Fruit fly (Drosophila melanogaster) whole organism, prepupa: ENCODE measurements around the gene ETHR.
A peak's percentile ranks its signal among the peaks of the same experiment; 100 is the strongest.

Source experiments
- CG10631 ChIP-seq: fragments of 200-800 bp; sonication (Bioruptor generic); optimal IDR thresholded peaks from 2 replicates; lab custom pipeline; 2016; ENCODE audit warnings: missing biosample characterization, missing genetic modification characterization
- CG11294 ChIP-seq: fragments of 200-800 bp; sonication (Bioruptor generic); IDR thresholded peaks from 2 replicates; pipeline ENCODE4 v1.3.6; 2022; ENCODE audit warnings: missing biosample characterization, missing genetic modification characterization
- CG11762 ChIP-seq: fragments of 200-800 bp; sonication (Bioruptor generic); optimal IDR thresholded peaks from 3 replicates; lab custom pipeline; 2016; ENCODE audit warnings: missing biosample characterization, missing genetic modification characterization; ENCODE audit not compliant: insufficient read depth
- CG15336 ChIP-seq: fragments of 200-800 bp; sonication (Bioruptor generic); IDR thresholded peaks from 2 replicates; pipeline ENCODE4 v1.3.6; 2022; ENCODE audit warnings: missing biosample characterization, missing genetic modification characterization
- CG1621 ChIP-seq: fragments of 200-800 bp; sonication (Bioruptor generic); optimal IDR thresholded peaks from 3 replicates; lab custom pipeline; 2018; ENCODE audit warnings: missing biosample characterization, mild to moderate bottlenecking, missing genetic modification characterization
- CG16779 ChIP-seq: fragments of 200-800 bp; sonication (Bioruptor generic); optimal IDR thresholded peaks from 3 replicates; lab custom pipeline; 2017; ENCODE audit warnings: missing biosample characterization, mild to moderate bottlenecking, missing genetic modification characterization
- CG3032 ChIP-seq: fragments of 200-800 bp; optimal IDR thresholded peaks from 2 replicates; lab custom pipeline; 2019; ENCODE audit warnings: missing biosample characterization, mild to moderate bottlenecking, missing genetic modification characterization, moderate library complexity
- CG31627 ChIP-seq: fragments of 200-800 bp; sonication (Bioruptor generic); optimal IDR thresholded peaks from 3 replicates; lab custom pipeline; 2016; ENCODE audit warnings: missing biosample characterization, missing genetic modification characterization
- CG32006 ChIP-seq: fragments of 200-800 bp; sonication (Bioruptor generic); optimal IDR thresholded peaks from 3 replicates; lab custom pipeline; 2017; ENCODE audit warnings: missing biosample characterization, mild to moderate bottlenecking, missing genetic modification characterization
- CG6163 ChIP-seq: fragments of 200-800 bp; sonication (Bioruptor generic); IDR thresholded peaks from 3 replicates; pipeline ENCODE4 v1.3.6; 2022; ENCODE audit warnings: missing biosample characterization, missing genetic modification characterization
- CG6854 ChIP-seq: fragments of 200-800 bp; sonication (Bioruptor generic); optimal IDR thresholded peaks from 2 replicates; lab custom pipeline; 2017; ENCODE audit warnings: missing biosample characterization, mild to moderate bottlenecking, missing genetic modification characterization
- CG8119 ChIP-seq: fragments of 200-800 bp; sonication (Bioruptor generic); IDR thresholded peaks from 3 replicates; pipeline ENCODE4 v1.3.6; 2022; ENCODE audit warnings: missing biosample characterization, missing genetic modification characterization
- CG8319 ChIP-seq: fragments of 200-800 bp; sonication (Bioruptor generic); optimal IDR thresholded peaks from 3 replicates; lab custom pipeline; 2016; ENCODE audit warnings: missing biosample characterization, missing genetic modification characterization
- CG8632 ChIP-seq: fragments of 200-800 bp; sonication (Bioruptor generic); optimal IDR thresholded peaks from 3 replicates; lab custom pipeline; 2016; ENCODE audit warnings: missing biosample characterization, missing genetic modification characterization
- CG9139 ChIP-seq: fragments of 200-800 bp; sonication (Bioruptor generic); optimal IDR thresholded peaks from 3 replicates; lab custom pipeline; 2017; ENCODE audit warnings: missing biosample characterization, mild to moderate bottlenecking, missing genetic modification characterization
- Eip75B ChIP-seq: fragments of 200-800 bp; sonication (Bioruptor generic); optimal IDR thresholded peaks from 3 replicates; lab custom pipeline; 2016; ENCODE audit warnings: missing biosample characterization, missing genetic modification characterization
- Eip78C ChIP-seq: fragments of 200-800 bp; sonication (Bioruptor generic); peaks from one replicate; lab custom pipeline; 2016; ENCODE audit warnings: missing biosample characterization, missing genetic modification characterization
- Eip93F ChIP-seq: fragments of 200-800 bp; sonication (Bioruptor generic); optimal IDR thresholded peaks from 2 replicates; lab custom pipeline; 2016; ENCODE audit warnings: missing biosample characterization, mild to moderate bottlenecking, missing genetic modification characterization
- Ets21C ChIP-seq: fragments of 200-800 bp; sonication (Bioruptor generic); optimal IDR thresholded peaks from 3 replicates; lab custom pipeline; 2016; ENCODE audit warnings: missing biosample characterization, missing genetic modification characterization
- Gug ChIP-seq: fragments of 200-800 bp; sonication (Bioruptor generic); IDR thresholded peaks from 2 replicates; pipeline ENCODE4 v1.3.6; 2022; ENCODE audit warnings: missing biosample characterization, missing genetic modification characterization
- Hr39 ChIP-seq: fragments of 200-800 bp; sonication (Bioruptor generic); optimal IDR thresholded peaks from 2 replicates; lab custom pipeline; 2016; ENCODE audit warnings: missing biosample characterization, missing genetic modification characterization
- Lpt ChIP-seq: fragments of 200-800 bp; sonication (Bioruptor generic); optimal IDR thresholded peaks from 3 replicates; lab custom pipeline; 2016; ENCODE audit warnings: missing biosample characterization, missing genetic modification characterization
- Met ChIP-seq: fragments of 200-800 bp; sonication (Bioruptor generic); optimal IDR thresholded peaks from 3 replicates; lab custom pipeline; 2016; ENCODE audit warnings: missing biosample characterization, missing genetic modification characterization
- Smox ChIP-seq: fragments of 200-800 bp; sonication (Bioruptor generic); optimal IDR thresholded peaks from 3 replicates; lab custom pipeline; 2016; ENCODE audit warnings: missing biosample characterization, missing genetic modification characterization
- Sox102F ChIP-seq: fragments of 200-800 bp; sonication (Bioruptor generic); optimal IDR thresholded peaks from 2 replicates; lab custom pipeline; 2016; ENCODE audit warnings: missing biosample characterization, mild to moderate bottlenecking, missing genetic modification characterization
- Sox14 ChIP-seq: fragments of 200-800 bp; sonication (Bioruptor generic); optimal IDR thresholded peaks from 3 replicates; lab custom pipeline; 2016; ENCODE audit warnings: missing biosample characterization, missing genetic modification characterization
- Sox15 ChIP-seq: fragments of 200-800 bp; sonication (Bioruptor generic); optimal IDR thresholded peaks from 3 replicates; lab custom pipeline; 2016; ENCODE audit warnings: missing biosample characterization, missing genetic modification characterization
- achi ChIP-seq: fragments of 200-800 bp; sonication (Bioruptor generic); optimal IDR thresholded peaks from 3 replicates; lab custom pipeline; 2016; ENCODE audit warnings: missing biosample characterization, missing genetic modification characterization
- acj6 ChIP-seq: fragments of 200-800 bp; sonication (Bioruptor generic); optimal IDR thresholded peaks from 3 replicates; lab custom pipeline; 2016; ENCODE audit warnings: missing biosample characterization, missing genetic modification characterization
- cyc ChIP-seq: fragments of 200-800 bp; sonication (Bioruptor generic); optimal IDR thresholded peaks from 3 replicates; lab custom pipeline; 2016; ENCODE audit warnings: missing biosample characterization, missing genetic modification characterization
- dac ChIP-seq: fragments of 200-800 bp; sonication (Bioruptor generic); optimal IDR thresholded peaks from 2 replicates; lab custom pipeline; 2017; ENCODE audit warnings: missing biosample characterization, mild to moderate bottlenecking, missing genetic modification characterization
- dsx ChIP-seq: fragments of 200-800 bp; optimal IDR thresholded peaks from 3 replicates; lab custom pipeline; 2019; ENCODE audit warnings: missing biosample characterization, mild to moderate bottlenecking, missing genetic modification characterization, moderate library complexity; ENCODE audit not compliant: poor library complexity, severe bottlenecking
- esn ChIP-seq: fragments of 200-800 bp; sonication (Bioruptor generic); optimal IDR thresholded peaks from 2 replicates; lab custom pipeline; 2016; ENCODE audit warnings: missing biosample characterization, mild to moderate bottlenecking, missing genetic modification characterization, moderate library complexity
- fd85E ChIP-seq: fragments of 200-800 bp; sonication (Bioruptor generic); optimal IDR thresholded peaks from 3 replicates; lab custom pipeline; 2016; ENCODE audit warnings: missing biosample characterization, missing genetic modification characterization
- fkh ChIP-seq: fragments of 200-800 bp; sonication (Bioruptor generic); optimal IDR thresholded peaks from 3 replicates; lab custom pipeline; 2017; ENCODE audit warnings: missing biosample characterization, mild to moderate bottlenecking, missing genetic modification characterization, moderate library complexity
- net ChIP-seq: fragments of 200-800 bp; sonication (Bioruptor generic); optimal IDR thresholded peaks from 3 replicates; lab custom pipeline; 2016; ENCODE audit warnings: missing biosample characterization, missing genetic modification characterization
- spab ChIP-seq: fragments of 200-800 bp; sonication (Bioruptor generic); optimal IDR thresholded peaks from 2 replicates; lab custom pipeline; 2017; ENCODE audit warnings: missing biosample characterization, mild to moderate bottlenecking, missing genetic modification characterization, missing genetic modification reagents
- ss ChIP-seq, 2 experiments: fragments of 200-800 bp; sonication (Bioruptor generic); optimal IDR thresholded peaks; 2 replicates in 1 of 2; 3 replicates in 1 of 2; lab custom pipeline; 2017 to 2018; ENCODE audit warnings: mild to moderate bottlenecking in 2 of 2, missing biosample characterization in 2 of 2, missing genetic modification characterization in 2 of 2, moderate library complexity in 1 of 2
- svp ChIP-seq: fragments of 200-800 bp; sonication (Bioruptor generic); peaks from one replicate; lab custom pipeline; 2016; ENCODE audit warnings: missing biosample characterization, missing genetic modification characterization
- vri ChIP-seq: fragments of 200-800 bp; sonication (Bioruptor generic); optimal IDR thresholded peaks from 3 replicates; lab custom pipeline; 2016; ENCODE audit warnings: missing biosample characterization, mild to moderate bottlenecking, missing genetic modification characterization

ETHR gene

DNA sequence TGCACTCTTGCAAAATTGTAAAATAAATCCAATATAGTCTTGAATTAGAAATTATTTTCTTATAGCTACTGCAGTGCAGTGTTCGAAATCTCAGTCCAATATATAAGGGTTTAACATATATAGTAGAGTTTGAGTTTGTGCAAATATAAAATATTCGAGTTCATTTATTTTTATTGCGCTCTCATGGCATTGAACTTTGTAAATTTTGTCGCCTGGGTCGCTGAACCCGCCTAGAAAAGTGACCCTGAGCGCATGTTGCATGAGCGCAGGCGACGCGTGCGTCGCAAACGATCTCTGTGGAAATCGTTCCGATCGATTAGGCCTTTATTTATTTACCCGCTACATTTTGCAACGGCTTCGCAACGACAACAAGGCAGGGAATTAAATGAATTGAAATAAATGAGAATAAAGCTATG, 46.9 kb upstream of the ETHR start (continued):
- TF ChIP-seq Eip78C = peak; percentile 88
- TF ChIP-seq CG15336 (GFP tag; lab: Robert Waterston, UW) = peak; percentile 88
- TF ChIP-seq CG31627 (GFP tag; lab: Kevin White, UChicago) = peak; percentile 62
- peak; percentile 42 for TF ChIP-seq CG16779 (tag; lab: Kevin White, UChicago)
- peak; percentile 56 for TF ChIP-seq Smox
- TF ChIP-seq cyc (GFP tag; lab: Kevin White, UChicago) = peak; percentile 37
- no peak for TF ChIP-seq fd85E (GFP tag; lab: Kevin White, UChicago)
- peak; percentile 88 for TF ChIP-seq CG32006 (GFP tag; lab: Kevin White, UChicago)
- TF ChIP-seq CG9139 (GFP tag; lab: Kevin White, UChicago) = no peak
- peak; percentile 83 for TF ChIP-seq net (GFP tag; lab: Kevin White, UChicago)
- peak; percentile 62 for TF ChIP-seq Sox14 (GFP tag; lab: Kevin White, UChicago)
- TF ChIP-seq Sox15 (GFP tag; lab: Kevin White, UChicago) = peak; percentile 25
- peak; percentile 39 for TF ChIP-seq dac
- TF ChIP-seq fkh = no peak
- peak; percentile 77 for TF ChIP-seq CG10631 (GFP tag; lab: Kevin White, UChicago)
- peak; percentile 23 for TF ChIP-seq CG8319 (GFP tag; lab: Kevin White, UChicago)
- TF ChIP-seq CG8632 (GFP tag; lab: Kevin White, UChicago) = peak; percentile 72
- TF ChIP-seq CG6163 (GFP tag; lab: Robert Waterston, UW) = peak; percentile 40; the same call in 1 of the 3 replicates
- TF ChIP-seq CG1621 = peak; percentile 35
- peak; percentile 35 to 37 for TF ChIP-seq ss (GFP tag; optimal IDR thresholded peaks at IDR 0.05; lab: Kevin White, UChicago)
- peak; percentile 64; the same call in 1 of the 2 replicates for TF ChIP-seq CG11294 (GFP tag; lab: Robert Waterston, UW)
- no peak for TF ChIP-seq Ets21C (GFP tag; lab: Kevin White, UChicago)
- TF ChIP-seq Eip93F (GFP tag; lab: Kevin White, UChicago) = peak; percentile 58
- no peak for TF ChIP-seq CG6854 (GFP tag; lab: Kevin White, UChicago)
- TF ChIP-seq CG8119 (GFP tag; lab: Robert Waterston, UW) = peak; percentile 81
- TF ChIP-seq achi = peak; percentile 76
- TF ChIP-seq Hr39 (GFP tag; lab: Kevin White, UChicago) = peak; percentile 63

DNA sequence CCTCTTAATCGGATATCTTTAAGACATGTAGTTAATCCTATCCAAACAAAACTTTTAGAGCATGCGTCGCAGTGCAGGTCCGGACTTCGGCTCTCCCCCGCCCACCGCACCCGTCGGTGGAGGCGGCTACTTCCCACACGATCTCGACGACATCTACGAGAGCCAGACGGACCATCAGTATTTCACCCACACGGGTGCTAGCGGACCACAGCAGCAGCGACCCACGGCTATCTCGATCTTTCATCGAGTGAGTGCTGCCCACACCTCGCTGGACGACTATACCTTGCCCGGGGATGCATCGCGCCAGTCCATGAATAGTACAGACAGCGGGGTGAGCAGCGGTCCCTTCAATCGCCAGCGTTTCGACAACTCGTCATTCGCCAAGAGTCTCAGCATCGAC, 45.2 kb upstream of the ETHR start:
- no peak for TF ChIP-seq CG8119 (GFP tag; lab: Robert Waterston, UW)
- TF ChIP-seq svp (GFP tag; lab: Kevin White, UChicago) = peak; percentile 78
- no peak for TF ChIP-seq Gug

- TF ChIP-seq svp (GFP tag; lab: Kevin White, UChicago) (peak; percentile 74), esn (GFP tag; lab: Kevin White, UChicago) (no peak), CG1621 (no peak), CG11762 (GFP tag; lab: Kevin White, UChicago) (no peak), vri (GFP tag; lab: Kevin White, UChicago) (peak; percentile 82), Hr39 (GFP tag; lab: Kevin White, UChicago) (no peak), Sox14 (GFP tag; lab: Kevin White, UChicago) (peak; percentile 28), Eip78C (peak; percentile 52), Ets21C (GFP tag; lab: Kevin White, UChicago) (no peak)
Measured at dm6 chr3R:21203135-21203534, 43.7 kb upstream of the ETHR start.

DNA sequence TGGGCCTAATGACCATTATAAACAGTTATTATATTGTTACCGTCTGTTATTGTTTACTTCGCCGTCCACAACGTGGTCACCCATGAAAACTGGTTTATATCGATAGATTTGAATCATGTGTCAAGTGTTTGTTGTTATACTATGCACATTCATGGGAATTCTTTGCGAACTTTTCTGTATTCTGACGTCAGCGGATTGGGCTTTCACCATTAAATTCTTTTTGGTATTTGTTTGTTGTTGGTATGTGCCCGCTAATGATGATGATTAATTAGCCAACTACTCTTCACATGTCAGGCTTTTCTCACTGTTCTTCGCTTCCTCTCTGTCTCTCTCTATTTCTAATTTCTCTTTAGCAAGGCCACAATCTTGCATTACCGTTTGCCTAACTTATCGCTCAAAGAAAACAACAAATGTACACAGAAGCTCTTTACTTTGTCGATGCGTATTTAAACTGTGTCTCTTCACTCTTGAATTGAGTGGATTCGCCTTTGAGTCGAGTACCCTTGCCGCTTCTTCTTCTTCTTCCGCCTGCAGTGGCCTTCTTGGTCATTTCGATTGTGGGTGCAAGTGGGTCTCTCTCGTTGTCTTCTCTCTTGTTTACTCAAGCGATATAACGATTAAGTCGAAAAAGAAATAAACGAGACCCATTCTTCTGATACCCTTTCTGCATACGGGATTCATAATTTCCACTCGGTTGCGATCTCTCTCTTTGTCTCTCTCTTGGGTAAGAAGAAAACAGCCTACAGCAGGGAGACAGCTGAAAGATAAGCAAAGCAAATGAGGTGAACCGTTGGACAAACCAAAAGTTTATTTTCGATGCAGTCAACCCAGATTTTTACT, 42.9 kb upstream of the ETHR start:
- TF ChIP-seq CG8119 (GFP tag; lab: Robert Waterston, UW) = peak; percentile 25; the same call in 2 of the 3 replicates
- no peak for TF ChIP-seq CG11762 (GFP tag; lab: Kevin White, UChicago)
- no peak for TF ChIP-seq vri (GFP tag; lab: Kevin White, UChicago)
- peak; percentile 6; the same call in 1 of the 2 replicates for TF ChIP-seq CG15336 (GFP tag; lab: Robert Waterston, UW)
- TF ChIP-seq Eip93F (GFP tag; lab: Kevin White, UChicago) = no peak
- no peak for TF ChIP-seq CG8319 (GFP tag; lab: Kevin White, UChicago)
- no peak for TF ChIP-seq Sox15 (GFP tag; lab: Kevin White, UChicago)
- TF ChIP-seq fd85E (GFP tag; lab: Kevin White, UChicago) = no peak
- no peak for TF ChIP-seq CG10631 (GFP tag; lab: Kevin White, UChicago)
- TF ChIP-seq Lpt (GFP tag; lab: Kevin White, UChicago) = no peak
- peak; percentile 36; the same call in 1 of the 3 replicates for TF ChIP-seq CG6163 (GFP tag; lab: Robert Waterston, UW)
- no peak for TF ChIP-seq Sox102F (GFP tag; lab: Kevin White, UChicago)
- no peak for TF ChIP-seq CG16779 (tag; lab: Kevin White, UChicago)
- TF ChIP-seq ss (GFP tag; optimal IDR thresholded peaks at IDR 0.05; lab: Kevin White, UChicago) = no peak
- no peak for TF ChIP-seq Hr39 (GFP tag; lab: Kevin White, UChicago)
- TF ChIP-seq Sox14 (GFP tag; lab: Kevin White, UChicago) = no peak
- TF ChIP-seq Smox = no peak
- no peak for TF ChIP-seq CG32006 (GFP tag; lab: Kevin White, UChicago)
- no peak for TF ChIP-seq CG3032 (tag; lab: Kevin White, UChicago)
- no peak for TF ChIP-seq Met
- TF ChIP-seq spab (GFP tag; lab: Kevin White, UChicago) = no peak
- TF ChIP-seq acj6 = no peak
- TF ChIP-seq dsx (GFP tag; lab: Kevin White, UChicago) = no peak
- TF ChIP-seq Eip75B (GFP tag; lab: Kevin White, UChicago) = no peak
- peak; percentile 41 for TF ChIP-seq fkh
